Worm (Caenorhabditis elegans) whole organism, young adult: ENCODE data around the gene vha-13.
A peak's percentile ranks its signal among the peaks of the same experiment; 100 is the strongest.

Source experiments
- D2030.7 ChIP-seq: fragments of 200-800 bp; sonication (Bioruptor generic); IDR thresholded peaks from 2 replicates; pipeline ENCODE4 v1.3.6; 2022; ENCODE audit warnings: missing genetic modification reagents, missing genetic modification characterization, missing compliant biosample characterization
- F37B4.10 ChIP-seq: fragments of 200-800 bp; sonication (Bioruptor generic); IDR thresholded peaks from 2 replicates; pipeline ENCODE4 v1.3.6; 2022; ENCODE audit warnings: missing genetic modification characterization, missing compliant biosample characterization
- cebp-2 ChIP-seq: fragments of 200-800 bp; sonication (Bioruptor generic); IDR thresholded peaks from 2 replicates; pipeline ENCODE4 v1.3.6; 2022; ENCODE audit warnings: missing genetic modification characterization, missing compliant biosample characterization
- dox-1 ChIP-seq: fragments of 200-800 bp; sonication (Bioruptor generic); IDR thresholded peaks from 2 replicates; pipeline ENCODE4 v1.3.6; 2022; ENCODE audit warnings: missing genetic modification reagents, missing genetic modification characterization, missing compliant biosample characterization
- him-1 ChIP-seq: sonication (generic microtip); optimal IDR thresholded peaks from 2 replicates; lab custom pipeline; 2016; ENCODE audit warnings: missing genotype, missing genetic modification reagents, missing genetic modification characterization, missing compliant biosample characterization
- madf-3 ChIP-seq: fragments of 200-800 bp; sonication (Bioruptor generic); IDR thresholded peaks from 2 replicates; pipeline ENCODE4 v1.3.6; 2022; ENCODE audit warnings: missing genetic modification reagents, missing genetic modification characterization, missing compliant biosample characterization
- pbrm-1 ChIP-seq: fragments of 200-800 bp; sonication (Bioruptor generic); IDR thresholded peaks from 2 replicates; pipeline ENCODE4 v1.3.6; 2022; ENCODE audit warnings: missing genetic modification reagents, missing genetic modification characterization, missing compliant biosample characterization
- snpc-1.1 ChIP-seq: sonication (generic microtip); optimal IDR thresholded peaks from 2 replicates; lab custom pipeline; 2017; ENCODE audit warnings: missing genetic modification characterization, mild to moderate bottlenecking, missing compliant biosample characterization, antibody characterized with exemption, moderate library complexity, missing genotype, missing genetic modification reagents; ENCODE audit not compliant: insufficient read depth
- snpc-3.4 ChIP-seq: sonication (generic microtip); optimal IDR thresholded peaks from 2 replicates; lab custom pipeline; 2017; ENCODE audit warnings: missing genetic modification characterization, mild to moderate bottlenecking, missing compliant biosample characterization, antibody characterized with exemption, moderate library complexity, missing genotype, missing genetic modification reagents
- snpc-4 ChIP-seq, 5 experiments: fragments of 150-350 bp in 1 of 5; sonication (generic microtip) in 4 of 5; optimal IDR thresholded peaks; 2 replicates each; lab custom pipeline; 2014 to 2018; ENCODE audit warnings: missing genetic modification characterization in 5 of 5, missing biosample characterization in 3 of 5, antibody characterized with exemption in 2 of 5, mild to moderate bottlenecking in 2 of 5, missing compliant biosample characterization in 2 of 5, missing genotype in 2 of 5, moderate library complexity in 2 of 5, missing genetic modification reagents in 1 of 5
- tbx-9 ChIP-seq: sonication (generic microtip); optimal IDR thresholded peaks from 2 replicates; lab custom pipeline; 2016; ENCODE audit warnings: borderline replicate concordance, missing genetic modification characterization, inconsistent platforms, missing compliant biosample characterization
- ztf-6 ChIP-seq: fragments of 200-800 bp; sonication (Bioruptor generic); IDR thresholded peaks from 2 replicates; pipeline ENCODE4 v1.3.6; 2022; ENCODE audit warnings: missing genetic modification reagents, missing genetic modification characterization, missing compliant biosample characterization

Gene vha-13

DNA sequence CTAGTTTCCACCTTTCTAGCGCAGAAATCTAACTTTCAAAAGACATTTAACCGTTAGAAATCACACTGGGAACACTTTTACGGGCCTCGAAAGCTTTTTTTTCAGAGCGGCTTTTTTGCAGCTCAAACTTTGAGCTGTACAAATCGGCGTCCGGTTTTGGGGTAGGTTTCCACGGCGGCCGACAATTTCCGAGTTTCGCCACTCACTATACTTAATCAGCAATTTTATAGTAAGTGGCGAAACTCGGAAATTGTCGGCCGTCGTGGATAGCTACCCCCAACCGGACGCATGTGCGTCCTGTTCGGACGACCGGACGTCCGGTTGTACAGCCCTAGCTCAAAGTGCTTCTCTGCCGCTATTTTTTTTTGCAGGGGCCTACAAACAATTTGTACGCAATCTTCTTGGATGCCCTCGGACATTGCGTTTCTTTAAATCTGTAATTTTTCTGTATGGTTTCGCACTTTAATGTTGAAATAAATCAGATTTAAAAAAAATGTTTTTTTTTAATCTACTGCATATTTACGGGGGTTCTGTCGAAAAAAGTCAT, 44.7 kb downstream of the vha-13 start:
- TF ChIP-seq cebp-2 (GFP tag; lab: Robert Waterston, UW) = no peak
- TF ChIP-seq D2030.7 = no peak
- TF ChIP-seq F37B4.10 = 0 out of 2 replicates have a peak, but pooled peaks have one; percentile 79
- TF ChIP-seq ztf-6 (GFP tag; lab: Robert Waterston, UW) = no peak
- peak; percentile 27 for TF ChIP-seq him-1 (tag; lab: Kevin White, UChicago)
- no peak for TF ChIP-seq dox-1 (GFP tag; lab: Robert Waterston, UW)
- peak; percentile 50 for TF ChIP-seq snpc-3.4
- TF ChIP-seq snpc-4 (GFP tag; optimal IDR thresholded peaks at IDR 0.05; lab: Kevin White, UChicago) = peak; percentile 80
- TF ChIP-seq snpc-4 (tag; optimal IDR thresholded peaks at IDR 0.05; lab: Kevin White, UChicago) = peak in 3 of 4 experiments; percentile 84 to 96 (median 93)
- peak; percentile 83 for TF ChIP-seq snpc-1.1
- TF ChIP-seq tbx-9 (tag; lab: Kevin White, UChicago) = no peak
- TF ChIP-seq pbrm-1 (GFP tag; lab: Robert Waterston, UW) = peak; percentile 54; the same call in 1 of the 2 replicates
- no peak for TF ChIP-seq madf-3 (GFP tag; lab: Robert Waterston, UW)
